Worm (Caenorhabditis elegans) whole organism, young adult: Measurements from ENCODE around the gene cyp-31A2.
"Not testable (repeated sequence)": the region's sequence is repeated elsewhere in the genome, so short reads cannot be mapped to it uniquely, and the experiment has no call there.

Source experiments
- B0336.3 ChIP-seq: fragments of 200-800 bp; sonication (Bioruptor generic); IDR thresholded peaks from 2 replicates; pipeline ENCODE4 v1.3.6; 2022; ENCODE audit warnings: missing genetic modification characterization, missing compliant biosample characterization
- D2030.7 ChIP-seq: fragments of 200-800 bp; sonication (Bioruptor generic); IDR thresholded peaks from 2 replicates; pipeline ENCODE4 v1.3.6; 2022; ENCODE audit warnings: missing genetic modification reagents, missing genetic modification characterization, missing compliant biosample characterization
- F33H1.4 ChIP-seq: fragments of 200-800 bp; sonication (Bioruptor generic); IDR thresholded peaks from 2 replicates; pipeline ENCODE4 v1.3.6; 2022; ENCODE audit warnings: missing genetic modification reagents, missing genetic modification characterization, missing compliant biosample characterization
- F39B2.1 ChIP-seq: fragments of 200-800 bp; sonication (Bioruptor generic); IDR thresholded peaks from 2 replicates; pipeline ENCODE4 v1.3.6; 2022; ENCODE audit warnings: missing genetic modification reagents, missing genetic modification characterization, missing compliant biosample characterization
- F49E8.2 ChIP-seq: sonication (generic microtip); optimal IDR thresholded peaks from 3 replicates; lab custom pipeline; 2017; ENCODE audit warnings: missing genetic modification characterization, mild to moderate bottlenecking, missing compliant biosample characterization, antibody characterized with exemption, moderate library complexity; ENCODE audit not compliant: insufficient read depth
- Y53G8AR.9 ChIP-seq: fragments of 200-800 bp; sonication (Bioruptor generic); conservative IDR thresholded peaks from 2 replicates; pipeline ENCODE4 v1.3.6; 2022; ENCODE audit warnings: missing genetic modification reagents, missing genetic modification characterization, missing compliant biosample characterization
- Y56A3A.18 ChIP-seq: fragments of 200-800 bp; sonication (Bioruptor generic); IDR thresholded peaks from 2 replicates; pipeline ENCODE4 v1.3.6; 2022; ENCODE audit warnings: missing genetic modification reagents, missing genetic modification characterization, missing compliant biosample characterization
- Y79H2A.3 ChIP-seq: fragments of 200-800 bp; sonication (Bioruptor generic); conservative IDR thresholded peaks from 2 replicates; pipeline ENCODE4 v1.3.6; 2022; ENCODE audit warnings: missing genetic modification reagents, missing genetic modification characterization, missing compliant biosample characterization
- aptf-2 ChIP-seq: fragments of 200-800 bp; sonication (Bioruptor generic); conservative IDR thresholded peaks from 2 replicates; pipeline ENCODE4 v1.3.6; 2022; ENCODE audit warnings: missing genetic modification reagents, missing genetic modification characterization, missing compliant biosample characterization
- aptf-3 ChIP-seq: fragments of 200-800 bp; sonication (Bioruptor generic); IDR thresholded peaks from 2 replicates; pipeline ENCODE4 v1.3.6; 2022; ENCODE audit warnings: missing genetic modification characterization, missing compliant biosample characterization
- attf-6 ChIP-seq: fragments of 200-800 bp; sonication (Bioruptor generic); IDR thresholded peaks from 2 replicates; pipeline ENCODE4 v1.3.6; 2022; ENCODE audit warnings: missing genetic modification reagents, missing genetic modification characterization, missing compliant biosample characterization
- cebp-2 ChIP-seq: fragments of 200-800 bp; sonication (Bioruptor generic); IDR thresholded peaks from 2 replicates; pipeline ENCODE4 v1.3.6; 2022; ENCODE audit warnings: missing genetic modification characterization, missing compliant biosample characterization
- ceh-100 ChIP-seq: fragments of 200-800 bp; sonication (Bioruptor generic); IDR thresholded peaks from 2 replicates; pipeline ENCODE4 v1.3.6; 2022; ENCODE audit warnings: missing genetic modification reagents, missing genetic modification characterization, missing compliant biosample characterization
- ceh-58 ChIP-seq: fragments of 200-800 bp; sonication (Bioruptor generic); IDR thresholded peaks from 2 replicates; pipeline ENCODE4 v1.3.6; 2022; ENCODE audit warnings: missing genetic modification characterization, missing compliant biosample characterization
- ceh-91 ChIP-seq: fragments of 200-800 bp; sonication (Bioruptor generic); IDR thresholded peaks from 2 replicates; pipeline ENCODE4 v1.3.6; 2022; ENCODE audit warnings: missing genetic modification reagents, missing genetic modification characterization, missing compliant biosample characterization
- dox-1 ChIP-seq: fragments of 200-800 bp; sonication (Bioruptor generic); IDR thresholded peaks from 2 replicates; pipeline ENCODE4 v1.3.6; 2022; ENCODE audit warnings: missing genetic modification reagents, missing genetic modification characterization, missing compliant biosample characterization
- egl-44 ChIP-seq: fragments of 200-800 bp; sonication (Bioruptor generic); IDR thresholded peaks from 2 replicates; pipeline ENCODE4 v1.3.6; 2022; ENCODE audit warnings: missing genetic modification reagents, missing genetic modification characterization, missing compliant biosample characterization
- egrh-3 ChIP-seq: fragments of 200-800 bp; sonication (Bioruptor generic); IDR thresholded peaks from 2 replicates; pipeline ENCODE4 v1.3.6; 2022; ENCODE audit warnings: missing genetic modification reagents, missing genetic modification characterization, missing compliant biosample characterization
- ekl-4 ChIP-seq: fragments of 200-800 bp; sonication (Bioruptor generic); IDR thresholded peaks from 2 replicates; pipeline ENCODE4 v1.3.6; 2022; ENCODE audit warnings: missing genetic modification reagents, missing genetic modification characterization, missing compliant biosample characterization
- hmg-1.2 ChIP-seq: fragments of 200-800 bp; sonication (Bioruptor generic); IDR thresholded peaks from 2 replicates; pipeline ENCODE4 v1.3.6; 2022; ENCODE audit warnings: missing genetic modification reagents, missing genetic modification characterization, missing compliant biosample characterization
- hmg-20 ChIP-seq: fragments of 200-800 bp; sonication (Bioruptor generic); IDR thresholded peaks from 2 replicates; pipeline ENCODE4 v1.3.6; 2022; ENCODE audit warnings: missing genetic modification reagents, missing genetic modification characterization, missing compliant biosample characterization
- hrde-1 ChIP-seq: sonication (generic microtip); optimal IDR thresholded peaks from 2 replicates; lab custom pipeline; 2016; ENCODE audit warnings: missing genetic modification characterization, mild to moderate bottlenecking, missing compliant biosample characterization, moderate library complexity, missing genotype, missing genetic modification reagents, borderline replicate concordance
- hsf-1 ChIP-seq: fragments of 200-800 bp; sonication (Bioruptor generic); IDR thresholded peaks from 2 replicates; pipeline ENCODE4 v1.3.6; 2022; ENCODE audit warnings: missing genetic modification reagents, missing genetic modification characterization, missing compliant biosample characterization
- lin-26 ChIP-seq: fragments of 200-800 bp; sonication (Bioruptor generic); IDR thresholded peaks from 2 replicates; pipeline ENCODE4 v1.3.6; 2022; ENCODE audit warnings: missing genetic modification reagents, missing genetic modification characterization, missing compliant biosample characterization
- lin-54 ChIP-seq: fragments of 200-800 bp; sonication (Bioruptor generic); optimal IDR thresholded peaks from 2 replicates; lab custom pipeline; 2018; ENCODE audit warnings: mild to moderate bottlenecking, missing genetic modification characterization, missing compliant biosample characterization
- lsl-1 ChIP-seq: fragments of 200-800 bp; sonication (Bioruptor generic); optimal IDR thresholded peaks from 2 replicates; lab custom pipeline; 2018; ENCODE audit warnings: mild to moderate bottlenecking, missing genetic modification characterization, moderate library complexity, missing compliant biosample characterization
- madf-3 ChIP-seq: fragments of 200-800 bp; sonication (Bioruptor generic); IDR thresholded peaks from 2 replicates; pipeline ENCODE4 v1.3.6; 2022; ENCODE audit warnings: missing genetic modification reagents, missing genetic modification characterization, missing compliant biosample characterization
- madf-6 ChIP-seq: fragments of 200-800 bp; sonication (Bioruptor generic); IDR thresholded peaks from 2 replicates; pipeline ENCODE4 v1.3.6; 2022; ENCODE audit warnings: missing genetic modification reagents, missing genetic modification characterization, missing compliant biosample characterization
- madf-8 ChIP-seq: fragments of 200-800 bp; sonication (Bioruptor generic); conservative IDR thresholded peaks from 2 replicates; pipeline ENCODE4 v1.3.6; 2022; ENCODE audit warnings: missing genetic modification reagents, missing genetic modification characterization, missing compliant biosample characterization
- mcd-1 ChIP-seq: fragments of 200-800 bp; sonication (Bioruptor generic); IDR thresholded peaks from 2 replicates; pipeline ENCODE4 v1.3.6; 2022; ENCODE audit warnings: missing genetic modification reagents, missing genetic modification characterization, missing compliant biosample characterization
- nfya-2 ChIP-seq: fragments of 200-800 bp; sonication (Bioruptor generic); IDR thresholded peaks from 2 replicates; pipeline ENCODE4 v1.3.6; 2022; ENCODE audit warnings: missing genetic modification reagents, missing genetic modification characterization, missing compliant biosample characterization
- pbrm-1 ChIP-seq: fragments of 200-800 bp; sonication (Bioruptor generic); IDR thresholded peaks from 2 replicates; pipeline ENCODE4 v1.3.6; 2022; ENCODE audit warnings: missing genetic modification reagents, missing genetic modification characterization, missing compliant biosample characterization
- snpc-3.4 ChIP-seq: sonication (generic microtip); optimal IDR thresholded peaks from 2 replicates; lab custom pipeline; 2017; ENCODE audit warnings: missing genetic modification characterization, mild to moderate bottlenecking, missing compliant biosample characterization, antibody characterized with exemption, moderate library complexity, missing genotype, missing genetic modification reagents
- snpc-4 ChIP-seq, 5 experiments: fragments of 150-350 bp in 1 of 5; sonication (generic microtip) in 4 of 5; optimal IDR thresholded peaks; 2 replicates each; lab custom pipeline; 2014 to 2018; ENCODE audit warnings: missing genetic modification characterization in 5 of 5, missing biosample characterization in 3 of 5, antibody characterized with exemption in 2 of 5, mild to moderate bottlenecking in 2 of 5, missing compliant biosample characterization in 2 of 5, missing genotype in 2 of 5, moderate library complexity in 2 of 5, missing genetic modification reagents in 1 of 5
- tbp1 ChIP-seq: fragments of 200-800 bp; sonication (Bioruptor generic); optimal IDR thresholded peaks from 2 replicates; lab custom pipeline; 2018; ENCODE audit warnings: mild to moderate bottlenecking, missing genetic modification characterization, missing compliant biosample characterization
- xnd-1 ChIP-seq: sonication (generic microtip); optimal IDR thresholded peaks from 2 replicates; lab custom pipeline; 2016; ENCODE audit warnings: missing genotype, missing genetic modification reagents, missing genetic modification characterization, missing compliant biosample characterization
- ztf-28 ChIP-seq: fragments of 200-800 bp; sonication (Bioruptor generic); IDR thresholded peaks from 2 replicates; pipeline ENCODE4 v1.3.6; 2022; ENCODE audit warnings: missing genetic modification reagents, missing genetic modification characterization, missing compliant biosample characterization

Gene cyp-31A2

ce11 chrIV:11406744-11407690 is 3.3 kb downstream of the cyp-31A2 start, which contains the start of the genes his-63 and his-64:
Gene his-63 (minus strand): TSS chrIV:11406861.
Gene his-64 (plus strand): TSS chrIV:11407116.
- TF ChIP-seq lsl-1 (GFP tag; lab: Kevin White, UChicago) (peak; percentile 25), ztf-28 (GFP tag; lab: Robert Waterston, UW) (peak; percentile 29), pbrm-1 (peak; percentile 62; the same call in 1 of the 2 replicates), hmg-1.2 (peak; percentile 14; the same call in 1 of the 2 replicates), hmg-20 (GFP tag; lab: Robert Waterston, UW) (0 out of 2 replicates have a peak, but pooled peaks have one; percentile 9), ceh-58 (peak; percentile 84; the same call in 1 of the 2 replicates), B0336.3 (GFP tag; lab: Robert Waterston, UW) (peak; percentile 61; the same call in 1 of the 2 replicates), ekl-4 (GFP tag; lab: Robert Waterston, UW) (peak; percentile 70), snpc-4 (tag; optimal IDR thresholded peaks at IDR 0.05; lab: Kevin White, UChicago) (peak in 1 of 4 experiments; percentile 25), attf-6 (GFP tag; lab: Robert Waterston, UW) (peak; percentile 35; the same call in 1 of the 2 replicates), madf-6 (peak; percentile 81), cebp-2 (GFP tag; lab: Robert Waterston, UW) (0 out of 2 replicates have a peak, but pooled peaks have one; percentile 28), aptf-3 (GFP tag; lab: Robert Waterston, UW) (0 out of 2 replicates have a peak, but pooled peaks have one; percentile 28), madf-3 (GFP tag; lab: Robert Waterston, UW) (peak; percentile 81; the same call in 1 of the 2 replicates), egl-44 (peak; percentile 12; the same call in 1 of the 2 replicates), ceh-100 (GFP tag; lab: Robert Waterston, UW) (0 out of 2 replicates have a peak, but pooled peaks have one; percentile 26), Y53G8AR.9 (GFP tag; lab: Robert Waterston, UW) (peak; percentile 66), Y56A3A.18 (GFP tag; lab: Robert Waterston, UW) (peak; percentile 15; the same call in 1 of the 2 replicates), lin-54 (peak; percentile 5), aptf-2 (peak; percentile 92), ceh-91 (peak; percentile 50), xnd-1 (tag; lab: Kevin White, UChicago) (peak; percentile 12), egrh-3 (GFP tag; lab: Robert Waterston, UW) (peak; percentile 8; the same call in 1 of the 2 replicates), madf-8 (GFP tag; lab: Robert Waterston, UW) (peak; percentile 43), mcd-1 (GFP tag; lab: Robert Waterston, UW) (0 out of 2 replicates have a peak, but pooled peaks have one; percentile 34), lin-26 (GFP tag; lab: Robert Waterston, UW) (peak; percentile 85), F33H1.4 (peak; percentile 54), hsf-1 (GFP tag; lab: Robert Waterston, UW) (peak; percentile 61; the same call in 1 of the 2 replicates), dox-1 (peak; percentile 90), D2030.7 (GFP tag; lab: Robert Waterston, UW) (peak; percentile 37), F49E8.2 (tag; lab: Kevin White, UChicago) (peak; percentile 37), nfya-2 (GFP tag; lab: Robert Waterston, UW) (peak; percentile 82; the same call in 1 of the 2 replicates), F39B2.1 (GFP tag; lab: Robert Waterston, UW) (peak; percentile 99), Y79H2A.3 (peak; percentile 62; the same call in 1 of the 2 replicates), hrde-1 (tag; lab: Kevin White, UChicago) (peak; percentile 63), tbp1 (GFP tag; lab: Kevin White, UChicago) (peak; percentile 48), snpc-3.4 (tag; lab: Kevin White, UChicago) (peak; percentile 39)
- not testable (repeated sequence) for TF ChIP-seq snpc-4 (GFP tag; optimal IDR thresholded peaks at IDR 0.05; lab: Kevin White, UChicago)
